Fruit fly (Drosophila melanogaster) S2 (cell line): Measurements from ENCODE around the gene CG13465.

Experiments
- CG8478 ChIP-seq: fragments of >200 bp; optimal IDR thresholded peaks from 2 replicates; lab custom pipeline; 2018
- CTCF ChIP-seq, 2 experiments: fragments of >200 bp; optimal IDR thresholded peaks; 2 replicates each; lab custom pipeline; 2018

dm6 chr3L:14992025-14992424 lies 47.9 kb upstream of the CG13465 start, which contains the start of gene Zip71B:
- TF ChIP-seq CG8478 (lab: Kevin White, UChicago) (no peak), CTCF (optimal IDR thresholded peaks at IDR 0.05; lab: Kevin White, UChicago) (no peak)
